Fruit fly (Drosophila melanogaster): Measurements from ENCODE around the gene RpL27A.

- TF ChIP-seq CTCF (optimal IDR thresholded peaks at IDR 0.05) (no peak), CG8478 (optimal IDR thresholded peaks at IDR 0.05) (no peak)
Measured at dm6 chr2L:4437487-4437886, 20.7 kb downstream of the RpL27A start, which contains the start of gene CG43056.
